Fruit fly (Drosophila melanogaster) whole organism: ENCODE results near the gene Stim.

Source experiments
- CG8478 ChIP-seq: fragments of >200 bp; optimal IDR thresholded peaks from 2 replicates; lab custom pipeline; 2018; ENCODE audit warnings: inconsistent platforms
- Dll ChIP-seq: fragments of >200 bp; optimal IDR thresholded peaks from 2 replicates; lab custom pipeline; 2017
- EcR ChIP-seq, 2 experiments: fragments of >200 bp; optimal IDR thresholded peaks; 2 replicates each; lab custom pipeline; 2017; ENCODE audit warnings: missing biosample characterization in 2 of 2, missing genetic modification characterization in 2 of 2, missing genetic modification reagents in 2 of 2
- pan ChIP-seq: fragments of >200 bp; optimal IDR thresholded peaks from 2 replicates; lab custom pipeline; 2017
- psq ChIP-seq: fragments of >200 bp; optimal IDR thresholded peaks from 2 replicates; lab custom pipeline; 2017
- usp ChIP-seq: fragments of >200 bp; optimal IDR thresholded peaks from 2 replicates; lab custom pipeline; 2017; ENCODE audit warnings: missing biosample characterization, missing genetic modification characterization, mixed read lengths

Gene Stim

dm6 chrX:15940105-15940955, at the start of gene Stim:
Gene Stim, minus strand, starts transcription at chrX:15940451.
- TF ChIP-seq pan (lab: Kevin White, UChicago), result no peak
- no peak for TF ChIP-seq CG8478 (lab: Kevin White, UChicago)
- TF ChIP-seq psq (lab: Kevin White, UChicago), result no peak
- TF ChIP-seq Dll, result no peak
- TF ChIP-seq EcR (GFP tag; optimal IDR thresholded peaks at IDR 0.05; lab: Kevin White, UChicago), result no peak

- TF ChIP-seq psq (lab: Kevin White, UChicago) (no peak), Dll (no peak), CG8478 (lab: Kevin White, UChicago) (no peak), pan (lab: Kevin White, UChicago) (no peak), usp (GFP tag; lab: Kevin White, UChicago) (no peak), EcR (GFP tag; optimal IDR thresholded peaks at IDR 0.05; lab: Kevin White, UChicago) (no peak)
Observed at dm6 chrX:15989631-15990030, 49.4 kb upstream of the Stim start.

- no peak for TF ChIP-seq Dll
Observed at dm6 chrX:15986654-15987053, 46.4 kb upstream of the Stim start, which contains the start of gene ND-20. Gene ND-20, minus strand, starts transcription at chrX:15986808.

dm6 chrX:15983501-15983900, 43.2 kb upstream of the Stim start, which contains the start of gene Slc25A46a:
Gene Slc25A46a, plus strand, starts transcription at chrX:15983772.
- TF ChIP-seq EcR (GFP tag; optimal IDR thresholded peaks at IDR 0.05; lab: Kevin White, UChicago) (no peak), CG8478 (lab: Kevin White, UChicago) (no peak), Dll (no peak), usp (GFP tag; lab: Kevin White, UChicago) (no peak), psq (lab: Kevin White, UChicago) (no peak), pan (lab: Kevin White, UChicago) (no peak)

- TF ChIP-seq usp (GFP tag; lab: Kevin White, UChicago) (no peak), EcR (GFP tag; optimal IDR thresholded peaks at IDR 0.05; lab: Kevin White, UChicago) (no peak)
Observed at dm6 chrX:15982844-15983243, 42.6 kb upstream of the Stim start, which contains the start of gene Cep164. Gene Cep164, minus strand, starts transcription at chrX:15982944.

dm6 chrX:15976568-15976967, 36.3 kb upstream of the Stim start, which contains the start of gene CG42766:
Gene CG42766, plus strand, starts transcription at chrX:15976868.
- TF ChIP-seq Dll, result no peak
- no peak for TF ChIP-seq usp (GFP tag; lab: Kevin White, UChicago)
- TF ChIP-seq EcR (GFP tag; optimal IDR thresholded peaks at IDR 0.05; lab: Kevin White, UChicago), result no peak
- no peak for TF ChIP-seq pan (lab: Kevin White, UChicago)
- no peak for TF ChIP-seq psq (lab: Kevin White, UChicago)
- no peak for TF ChIP-seq CG8478 (lab: Kevin White, UChicago)

dm6 chrX:15974125-15974524, 33.9 kb upstream of the Stim start, which contains the start of gene Or13a:
Gene Or13a, plus strand, starts transcription at chrX:15974425.
- no peak for TF ChIP-seq usp (GFP tag; lab: Kevin White, UChicago)
- no peak for TF ChIP-seq Dll
- TF ChIP-seq EcR (GFP tag; optimal IDR thresholded peaks at IDR 0.05; lab: Kevin White, UChicago), result no peak
- no peak for TF ChIP-seq pan (lab: Kevin White, UChicago)
- no peak for TF ChIP-seq psq (lab: Kevin White, UChicago)
- no peak for TF ChIP-seq CG8478 (lab: Kevin White, UChicago)

- TF ChIP-seq Dll, result no peak
- no peak for TF ChIP-seq pan (lab: Kevin White, UChicago)
- TF ChIP-seq psq (lab: Kevin White, UChicago), result no peak
- no peak for TF ChIP-seq EcR (GFP tag; optimal IDR thresholded peaks at IDR 0.05; lab: Kevin White, UChicago)
- no peak for TF ChIP-seq usp (GFP tag; lab: Kevin White, UChicago)
- no peak for TF ChIP-seq CG8478 (lab: Kevin White, UChicago)
Observed at dm6 chrX:15973157-15973774, 33.0 kb upstream of the Stim start, which contains the start of gene mmd. Gene mmd, minus strand, starts transcription at chrX:15973159.

dm6 chrX:15971574-15971973, 31.3 kb upstream of the Stim start:
- no peak for TF ChIP-seq EcR (GFP tag; optimal IDR thresholded peaks at IDR 0.05; lab: Kevin White, UChicago)
- no peak for TF ChIP-seq Dll
- TF ChIP-seq usp (GFP tag; lab: Kevin White, UChicago), result no peak
- no peak for TF ChIP-seq psq (lab: Kevin White, UChicago)
- TF ChIP-seq CG8478 (lab: Kevin White, UChicago), result no peak
- no peak for TF ChIP-seq pan (lab: Kevin White, UChicago)

dm6 chrX:15969577-15969976, 29.3 kb upstream of the Stim start:
- TF ChIP-seq CG8478 (lab: Kevin White, UChicago) (no peak), pan (lab: Kevin White, UChicago) (no peak)

- TF ChIP-seq usp (GFP tag; lab: Kevin White, UChicago), result no peak
- no peak for TF ChIP-seq pan (lab: Kevin White, UChicago)
- TF ChIP-seq CG8478 (lab: Kevin White, UChicago), result no peak
- no peak for TF ChIP-seq EcR (GFP tag; optimal IDR thresholded peaks at IDR 0.05; lab: Kevin White, UChicago)
- no peak for TF ChIP-seq psq (lab: Kevin White, UChicago)
- no peak for TF ChIP-seq Dll
Observed at dm6 chrX:15950056-15950455, 9.8 kb upstream of the Stim start.
